Worm (Caenorhabditis elegans): ENCODE measurements around the gene math-19.
"Not testable (repeated sequence)": the region's sequence is repeated elsewhere in the genome, so short reads cannot be mapped to it uniquely, and the experiment has no call there.

The math-19 gene

ce11 chrII:2000720-2001119 is 2.1 kb downstream of the math-19 start, which contains the start of gene ceh-84:
Gene ceh-84, minus strand, starts transcription at chrII:2000820.
- TF ChIP-seq ama-1 (optimal IDR thresholded peaks at IDR 0.05); lin-39 (tag; optimal IDR thresholded peaks at IDR 0.05); snpc-4 (tag; optimal IDR thresholded peaks at IDR 0.05): not testable (repeated sequence)

- TF ChIP-seq hmg-11 (tag; optimal IDR thresholded peaks at IDR 0.05): no peak
- no peak for TF ChIP-seq mml-1 (tag; optimal IDR thresholded peaks at IDR 0.05)
- TF ChIP-seq snpc-4 (tag; optimal IDR thresholded peaks at IDR 0.05): no peak
- TF ChIP-seq nhr-77 (tag; optimal IDR thresholded peaks at IDR 0.05): no peak
- TF ChIP-seq ceh-28 (tag; optimal IDR thresholded peaks at IDR 0.05): no peak
- TF ChIP-seq jun-1 (tag; optimal IDR thresholded peaks at IDR 0.05): no peak
- no peak for TF ChIP-seq nhr-76 (tag; optimal IDR thresholded peaks at IDR 0.05)
- no peak for TF ChIP-seq ceh-82 (tag; optimal IDR thresholded peaks at IDR 0.05)
- TF ChIP-seq ztf-11 (tag; optimal IDR thresholded peaks at IDR 0.05): no peak
- no peak for TF ChIP-seq ztf-4 (tag; optimal IDR thresholded peaks at IDR 0.05)
- no peak for TF ChIP-seq nhr-25 (tag; optimal IDR thresholded peaks at IDR 0.05)
- TF ChIP-seq elt-2 (tag; optimal IDR thresholded peaks at IDR 0.05): no peak
Observed at ce11 chrII:2011179-2011578, 12.5 kb downstream of the math-19 start.

- no peak for TF ChIP-seq snpc-4 (tag; optimal IDR thresholded peaks at IDR 0.05)
- TF ChIP-seq ztf-4 (tag; optimal IDR thresholded peaks at IDR 0.05): no peak
Observed at ce11 chrII:2012698-2013097, 14.0 kb downstream of the math-19 start, which contains the start of gene F59H6.15. Gene F59H6.15, plus strand, starts transcription at chrII:2012998.

- TF ChIP-seq nhr-43 (tag; optimal IDR thresholded peaks at IDR 0.05; ENCODE audit: poor library complexity, severe bottlenecking): no peak
- peak; percentile 76 for TF ChIP-seq ceh-28 (tag; optimal IDR thresholded peaks at IDR 0.05)
Observed at ce11 chrII:2013856-2014255, 15.2 kb downstream of the math-19 start.

ce11 chrII:2023514-2023913 is 24.9 kb downstream of the math-19 start, which contains the start of gene cya-2:
Gene cya-2, minus strand, starts transcription at chrII:2023614.
- not testable (repeated sequence) for TF ChIP-seq nhr-23, hmg-11, R02D3.7 (tag; optimal IDR thresholded peaks at IDR 0.05)

ce11 chrII:2026525-2026924 is 27.9 kb downstream of the math-19 start, which contains the start of gene bath-21:
Gene bath-21, minus strand, starts transcription at chrII:2026625.
- no peak for TF ChIP-seq nhr-28 (tag; optimal IDR thresholded peaks at IDR 0.05)
- no peak for TF ChIP-seq fos-1 (tag; optimal IDR thresholded peaks at IDR 0.05)
- TF ChIP-seq ama-1 (optimal IDR thresholded peaks at IDR 0.05): no peak
- TF ChIP-seq eor-1 (tag; optimal IDR thresholded peaks at IDR 0.05): no peak
- no peak for TF ChIP-seq pqm-1 (tag; optimal IDR thresholded peaks at IDR 0.05)
- TF ChIP-seq hmg-11 (tag; optimal IDR thresholded peaks at IDR 0.05): no peak
- TF ChIP-seq aly-2 (tag; optimal IDR thresholded peaks at IDR 0.05): no peak
- TF ChIP-seq egl-27 (tag; optimal IDR thresholded peaks at IDR 0.05): no peak

ce11 chrII:2028712-2029111 is 30.1 kb downstream of the math-19 start, which contains the start of gene bath-1:
Gene bath-1, minus strand, starts transcription at chrII:2028812.
- TF ChIP-seq eor-1 (tag; optimal IDR thresholded peaks at IDR 0.05): no peak
- TF ChIP-seq skn-1 (tag; optimal IDR thresholded peaks at IDR 0.05): no peak
- no peak for TF ChIP-seq ama-1 (optimal IDR thresholded peaks at IDR 0.05)
- TF ChIP-seq elt-1 (tag; optimal IDR thresholded peaks at IDR 0.05): no peak
- TF ChIP-seq nhr-76 (tag; optimal IDR thresholded peaks at IDR 0.05): no peak
- no peak for TF ChIP-seq nhr-11 (tag; optimal IDR thresholded peaks at IDR 0.05)
- no peak for TF ChIP-seq ceh-82 (tag; optimal IDR thresholded peaks at IDR 0.05)
- TF ChIP-seq nhr-12 (tag; optimal IDR thresholded peaks at IDR 0.05): no peak
- TF ChIP-seq ceh-28 (tag; optimal IDR thresholded peaks at IDR 0.05): no peak
- TF ChIP-seq jun-1 (tag; optimal IDR thresholded peaks at IDR 0.05): no peak

- TF ChIP-seq fkh-10 (GFP tag; optimal IDR thresholded peaks at IDR 0.05): no peak
- TF ChIP-seq mml-1 (tag; optimal IDR thresholded peaks at IDR 0.05): no peak
- TF ChIP-seq ZK546.5 (tag; optimal IDR thresholded peaks at IDR 0.05): no peak
- no peak for TF ChIP-seq zag-1 (tag; optimal IDR thresholded peaks at IDR 0.05)
- TF ChIP-seq tbx-2 (tag; optimal IDR thresholded peaks at IDR 0.05): no peak
- no peak for TF ChIP-seq egl-5 (tag; optimal IDR thresholded peaks at IDR 0.05)
- no peak for TF ChIP-seq ceh-28 (tag; optimal IDR thresholded peaks at IDR 0.05)
- no peak for TF ChIP-seq nhr-237 (tag; optimal IDR thresholded peaks at IDR 0.05)
- TF ChIP-seq fos-1 (tag; optimal IDR thresholded peaks at IDR 0.05): no peak
- no peak for TF ChIP-seq mdl-1 (tag; optimal IDR thresholded peaks at IDR 0.05)
- TF ChIP-seq eor-1 (tag; optimal IDR thresholded peaks at IDR 0.05): no peak
- no peak for TF ChIP-seq snpc-4 (tag; optimal IDR thresholded peaks at IDR 0.05)
- TF ChIP-seq unc-62 (GFP tag; optimal IDR thresholded peaks at IDR 0.05): no peak
- no peak for TF ChIP-seq elt-2 (tag; optimal IDR thresholded peaks at IDR 0.05)
- TF ChIP-seq skn-1 (tag; optimal IDR thresholded peaks at IDR 0.05): no peak
- no peak for TF ChIP-seq daf-12 (tag; optimal IDR thresholded peaks at IDR 0.05)
Observed at ce11 chrII:2030367-2030766, 31.7 kb downstream of the math-19 start, which contains the start of gene bath-3. Gene bath-3, minus strand, starts transcription at chrII:2030467.

Measured in whole organism, L3 larva.